Worm (Caenorhabditis elegans) whole organism, L4 larva: ENCODE data around the gene srx-23.

ENCODE experiments used
- D1046.2 ChIP-seq: fragments of 200-800 bp; sonication (Bioruptor generic); IDR thresholded peaks from 2 replicates; pipeline ENCODE4 v1.3.6; 2022; ENCODE audit warnings: missing genetic modification characterization, missing compliant biosample characterization
- F37D6.2 ChIP-seq: sonication (generic microtip); optimal IDR thresholded peaks from 2 replicates; lab custom pipeline; 2016; ENCODE audit warnings: mild to moderate bottlenecking, missing genetic modification characterization, missing compliant biosample characterization
- F49E8.2 ChIP-seq: sonication (generic microtip); optimal IDR thresholded peaks from 2 replicates; lab custom pipeline; 2016; ENCODE audit warnings: missing compliant biosample characterization, mild to moderate bottlenecking, missing genetic modification characterization, borderline replicate concordance
- R02D3.7 ChIP-seq: fragments of 150-350 bp; sonication (generic microtip); optimal IDR thresholded peaks from 3 replicates; lab custom pipeline; 2014; ENCODE audit warnings: missing biosample characterization, missing genetic modification characterization
- T20F7.1 ChIP-seq: fragments of 200-800 bp; sonication (Bioruptor generic); optimal IDR thresholded peaks from 2 replicates; lab custom pipeline; 2018; ENCODE audit warnings: mild to moderate bottlenecking, missing genetic modification characterization, missing compliant biosample characterization
- Y48G9A.11 ChIP-seq: fragments of 200-800 bp; sonication (Bioruptor generic); IDR thresholded peaks from 2 replicates; pipeline ENCODE4 v1.3.6; 2022; ENCODE audit warnings: missing genetic modification reagents, missing genetic modification characterization, missing compliant biosample characterization
- Y75B8A.6 ChIP-seq: fragments of 200-800 bp; sonication (Bioruptor generic); IDR thresholded peaks from 2 replicates; pipeline ENCODE4 v1.3.6; 2022; ENCODE audit warnings: missing genetic modification reagents, missing genetic modification characterization, missing compliant biosample characterization
- ZK337.2 ChIP-seq: fragments of 200-800 bp; sonication (Bioruptor generic); IDR thresholded peaks from 2 replicates; pipeline ENCODE4 v1.3.6; 2022; ENCODE audit warnings: missing genetic modification reagents, missing genetic modification characterization, missing compliant biosample characterization
- aly-2 ChIP-seq: sonication (generic microtip); optimal IDR thresholded peaks from 2 replicates; lab custom pipeline; 2018; ENCODE audit warnings: missing biosample characterization, missing genetic modification characterization
- ama-1 ChIP-seq: fragments of 150-350 bp; optimal IDR thresholded peaks from 2 replicates; lab custom pipeline; 2014; ENCODE audit warnings: inconsistent platforms, mixed read lengths
- attf-4 ChIP-seq: sonication (generic microtip); optimal IDR thresholded peaks from 3 replicates; lab custom pipeline; 2017; ENCODE audit warnings: missing biosample characterization, missing genetic modification characterization
- ceh-20 ChIP-seq: fragments of 200-800 bp; sonication (Bioruptor generic); IDR thresholded peaks from 2 replicates; pipeline ENCODE4 v1.3.6; 2022; ENCODE audit warnings: missing genetic modification reagents, missing genetic modification characterization, missing compliant biosample characterization
- ceh-28 ChIP-seq: fragments of 150-350 bp; optimal IDR thresholded peaks from 2 replicates; lab custom pipeline; 2014; ENCODE audit warnings: missing biosample characterization, missing genetic modification reagents, missing genetic modification characterization
- ceh-44 ChIP-seq: fragments of 200-800 bp; sonication (Bioruptor generic); IDR thresholded peaks from 2 replicates; pipeline ENCODE4 v1.3.6; 2022; ENCODE audit warnings: missing genetic modification reagents, missing genetic modification characterization, missing compliant biosample characterization
- ceh-62 ChIP-seq: sonication (generic microtip); optimal IDR thresholded peaks from 2 replicates; lab custom pipeline; 2017; ENCODE audit warnings: missing biosample characterization, missing genetic modification characterization
- ces-1 ChIP-seq: fragments of 150-350 bp; sonication (generic microtip); optimal IDR thresholded peaks from 4 replicates; lab custom pipeline; 2014; ENCODE audit warnings: missing biosample characterization, missing genetic modification reagents, missing genetic modification characterization
- daf-19 ChIP-seq: fragments of 200-800 bp; sonication (Bioruptor generic); conservative IDR thresholded peaks from 2 replicates; pipeline ENCODE4 v1.3.6; 2022; ENCODE audit warnings: missing genetic modification characterization, missing compliant biosample characterization
- daf-8 ChIP-seq: fragments of 200-800 bp; sonication (Bioruptor generic); IDR thresholded peaks from 2 replicates; pipeline ENCODE4 v1.3.6; 2022; ENCODE audit warnings: missing genetic modification characterization, missing compliant biosample characterization
- dmd-8 ChIP-seq: fragments of 200-800 bp; sonication (Bioruptor generic); IDR thresholded peaks from 2 replicates; pipeline ENCODE4 v1.3.6; 2022; ENCODE audit warnings: missing genetic modification characterization, missing compliant biosample characterization
- dmd-9 ChIP-seq: fragments of 200-800 bp; sonication (Bioruptor generic); IDR thresholded peaks from 2 replicates; pipeline ENCODE4 v1.3.6; 2022; ENCODE audit warnings: missing genetic modification reagents, missing genetic modification characterization, missing compliant biosample characterization
- dpl-1 ChIP-seq: fragments of 150-350 bp; optimal IDR thresholded peaks from 2 replicates; lab custom pipeline; 2014; ENCODE audit warnings: missing biosample characterization, missing genetic modification reagents, missing genetic modification characterization
- dve-1 ChIP-seq: sonication (generic microtip); optimal IDR thresholded peaks from 2 replicates; lab custom pipeline; 2017; ENCODE audit warnings: antibody characterized with exemption, mild to moderate bottlenecking, missing genetic modification characterization, missing compliant biosample characterization; ENCODE audit not compliant: insufficient read depth
- egl-43 ChIP-seq: fragments of 200-800 bp; sonication (Bioruptor generic); IDR thresholded peaks from 2 replicates; pipeline ENCODE4 v1.3.6; 2022; ENCODE audit warnings: missing genetic modification reagents, missing genetic modification characterization, missing compliant biosample characterization
- fos-1 ChIP-seq: fragments of 150-350 bp; optimal IDR thresholded peaks from 2 replicates; lab custom pipeline; 2014; ENCODE audit warnings: missing biosample characterization, missing genetic modification characterization
- hif-1 ChIP-seq, 2 experiments: sonication (generic microtip); optimal IDR thresholded peaks; 2 replicates each; lab custom pipeline; 2016 to 2017; ENCODE audit warnings: missing compliant biosample characterization in 2 of 2, missing genetic modification characterization in 2 of 2, missing genetic modification reagents in 2 of 2, missing genotype in 2 of 2, mild to moderate bottlenecking in 1 of 2
- hlh-11 ChIP-seq: fragments of 200-800 bp; sonication (Bioruptor generic); optimal IDR thresholded peaks from 2 replicates; lab custom pipeline; 2018; ENCODE audit warnings: mild to moderate bottlenecking, missing genetic modification characterization, missing compliant biosample characterization
- hlh-30 ChIP-seq: sonication (generic microtip); optimal IDR thresholded peaks from 2 replicates; lab custom pipeline; 2017; ENCODE audit warnings: antibody characterized with exemption, mild to moderate bottlenecking, missing genetic modification characterization, missing compliant biosample characterization; ENCODE audit not compliant: insufficient read depth
- jun-1 ChIP-seq: fragments of 150-350 bp; optimal IDR thresholded peaks from 2 replicates; lab custom pipeline; 2014; ENCODE audit warnings: missing biosample characterization, missing genetic modification reagents, missing genetic modification characterization
- lin-13 ChIP-seq: fragments of 150-350 bp; optimal IDR thresholded peaks from 2 replicates; lab custom pipeline; 2014; ENCODE audit warnings: missing biosample characterization, missing genetic modification reagents, missing genetic modification characterization
- lin-29 ChIP-seq: fragments of 200-800 bp; sonication (Bioruptor generic); IDR thresholded peaks from 2 replicates; pipeline ENCODE4 v1.3.6; 2022; ENCODE audit warnings: missing genetic modification reagents, missing genetic modification characterization, missing compliant biosample characterization
- lin-38 ChIP-seq: fragments of 200-800 bp; sonication (Bioruptor generic); IDR thresholded peaks from 2 replicates; pipeline ENCODE4 v1.3.6; 2022; ENCODE audit warnings: missing genetic modification reagents, missing genetic modification characterization, missing compliant biosample characterization
- lin-39 ChIP-seq: fragments of 150-350 bp; optimal IDR thresholded peaks from 2 replicates; lab custom pipeline; 2014; ENCODE audit warnings: missing biosample characterization, missing genetic modification reagents, missing genetic modification characterization
- lir-3 ChIP-seq: sonication (generic microtip); optimal IDR thresholded peaks from 2 replicates; lab custom pipeline; 2016; ENCODE audit warnings: mild to moderate bottlenecking, missing genetic modification characterization, missing compliant biosample characterization
- madf-9 ChIP-seq: fragments of 200-800 bp; sonication (Bioruptor generic); conservative IDR thresholded peaks from 2 replicates; pipeline ENCODE4 v1.3.6; 2022; ENCODE audit warnings: missing genetic modification reagents, missing genetic modification characterization, missing compliant biosample characterization
- mdl-1 ChIP-seq, 2 experiments: fragments of 150-350 bp in 1 of 2; sonication (generic microtip) in 1 of 2; optimal IDR thresholded peaks; 2 replicates each; lab custom pipeline; 2014 to 2017; ENCODE audit warnings: missing biosample characterization in 2 of 2, missing genetic modification characterization in 2 of 2
- mdt-29 ChIP-seq: fragments of 200-800 bp; sonication (Bioruptor generic); IDR thresholded peaks from 2 replicates; pipeline ENCODE4 v1.3.6; 2022; ENCODE audit warnings: missing genetic modification reagents, missing genetic modification characterization, missing compliant biosample characterization
- mes-2 ChIP-seq: sonication (generic microtip); optimal IDR thresholded peaks from 2 replicates; lab custom pipeline; 2016; ENCODE audit warnings: missing genotype, mild to moderate bottlenecking, missing genetic modification characterization, missing compliant biosample characterization; ENCODE audit not compliant: poor library complexity, severe bottlenecking
- mxl-3 ChIP-seq: fragments of 200-800 bp; sonication (Bioruptor generic); optimal IDR thresholded peaks from 2 replicates; lab custom pipeline; 2018; ENCODE audit warnings: mild to moderate bottlenecking, missing genetic modification characterization, missing compliant biosample characterization
- nhr-11 ChIP-seq: fragments of 150-350 bp; optimal IDR thresholded peaks from 2 replicates; lab custom pipeline; 2014; ENCODE audit warnings: missing biosample characterization, missing genetic modification characterization
- nhr-111 ChIP-seq: fragments of 200-800 bp; sonication (Bioruptor generic); optimal IDR thresholded peaks from 2 replicates; lab custom pipeline; 2018; ENCODE audit warnings: mild to moderate bottlenecking, missing genetic modification characterization, missing compliant biosample characterization
- nhr-48 ChIP-seq: sonication (generic microtip); optimal IDR thresholded peaks from 2 replicates; lab custom pipeline; 2016; ENCODE audit warnings: mild to moderate bottlenecking, missing genetic modification characterization, missing compliant biosample characterization
- nhr-6 ChIP-seq: fragments of 150-350 bp; optimal IDR thresholded peaks from 2 replicates; lab custom pipeline; 2014; ENCODE audit warnings: missing biosample characterization, missing genetic modification characterization
- pqm-1 ChIP-seq: sonication (generic microtip); optimal IDR thresholded peaks from 2 replicates; lab custom pipeline; 2017; ENCODE audit warnings: missing biosample characterization, missing genetic modification characterization
- saeg-2 ChIP-seq: fragments of 200-800 bp; sonication (Bioruptor generic); IDR thresholded peaks from 2 replicates; pipeline ENCODE4 v1.3.6; 2022; ENCODE audit warnings: missing genetic modification reagents, missing genetic modification characterization, missing compliant biosample characterization
- skn-1 ChIP-seq: fragments of 150-350 bp; optimal IDR thresholded peaks from 2 replicates; lab custom pipeline; 2014; ENCODE audit warnings: missing biosample characterization, missing genetic modification characterization
- snpc-4 ChIP-seq: fragments of 150-350 bp; optimal IDR thresholded peaks from 2 replicates; lab custom pipeline; 2014; ENCODE audit warnings: missing biosample characterization, missing genetic modification characterization
- spr-3 ChIP-seq: fragments of 200-800 bp; sonication (Bioruptor generic); optimal IDR thresholded peaks from 2 replicates; lab custom pipeline; 2018; ENCODE audit warnings: mild to moderate bottlenecking, missing genetic modification characterization, missing compliant biosample characterization
- tag-97 ChIP-seq: fragments of 200-800 bp; sonication (Bioruptor generic); IDR thresholded peaks from 2 replicates; pipeline ENCODE4 v1.3.6; 2022; ENCODE audit warnings: missing genetic modification characterization, missing compliant biosample characterization
- tra-1 ChIP-seq: fragments of 200-800 bp; sonication (Bioruptor generic); IDR thresholded peaks from 2 replicates; pipeline ENCODE4 v1.3.6; 2022; ENCODE audit warnings: missing genetic modification reagents, missing genetic modification characterization, missing compliant biosample characterization
- unc-130 ChIP-seq: sonication (generic microtip); optimal IDR thresholded peaks from 2 replicates; lab custom pipeline; 2016; ENCODE audit warnings: missing genetic modification reagents, missing genetic modification characterization, missing compliant biosample characterization
- zip-2 ChIP-seq: fragments of 150-350 bp; optimal IDR thresholded peaks from 2 replicates; lab custom pipeline; 2014; ENCODE audit warnings: missing biosample characterization, missing genetic modification characterization

The srx-23 gene

DNA sequence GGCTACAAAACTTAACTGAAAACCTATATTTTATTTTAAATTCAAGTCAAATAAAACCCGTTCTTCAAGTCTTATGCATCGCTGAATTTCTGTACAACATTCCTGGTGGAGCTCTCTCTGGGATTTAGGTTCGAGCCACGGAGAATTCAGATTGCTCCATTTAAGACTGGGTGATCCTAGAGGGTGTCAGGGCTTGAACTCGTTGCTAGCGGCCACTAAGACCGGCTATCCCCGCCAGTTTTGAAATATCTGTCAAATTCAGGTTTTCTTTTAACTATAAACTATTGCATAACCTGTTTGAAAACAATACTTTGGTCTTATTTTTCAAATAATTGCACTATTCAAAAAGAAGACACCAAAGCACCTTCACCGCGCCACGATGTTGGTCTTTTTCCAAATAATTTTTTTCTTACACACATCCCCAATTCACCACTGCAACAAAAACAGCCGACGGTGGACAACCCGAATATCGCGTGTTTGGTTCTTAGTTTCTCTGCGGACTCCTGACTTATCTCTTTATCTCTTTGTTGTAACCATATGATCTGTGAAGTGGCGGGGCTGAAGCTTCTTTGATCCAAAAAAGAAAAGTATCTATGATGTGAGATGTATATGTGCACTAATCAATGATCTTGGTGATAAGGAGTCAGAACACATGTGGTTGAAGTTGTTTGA, 46.8 kb downstream of the srx-23 start (continued):
- TF ChIP-seq saeg-2 (GFP tag; lab: Robert Waterston, UW) (no peak), dpl-1 (GFP tag; lab: Kevin White, UChicago) (no peak), madf-9 (GFP tag; lab: Robert Waterston, UW) (no peak), nhr-111 (GFP tag; lab: Kevin White, UChicago) (peak; percentile 47), ZK337.2 (GFP tag; lab: Robert Waterston, UW) (no peak), lin-39 (tag; lab: Kevin White, UChicago) (no peak), dve-1 (peak; percentile 96), snpc-4 (no peak), unc-130 (no peak), ceh-44 (GFP tag; lab: Robert Waterston, UW) (no peak), ceh-28 (tag; lab: Kevin White, UChicago) (no peak), dmd-8 (GFP tag; lab: Robert Waterston, UW) (no peak), tra-1 (no peak), hlh-30 (peak; percentile 91), lin-13 (GFP tag; lab: Kevin White, UChicago) (no peak), Y75B8A.6 (GFP tag; lab: Robert Waterston, UW) (0 out of 2 replicates have a peak, but pooled peaks have one; percentile 10), pqm-1 (tag; lab: Kevin White, UChicago) (no peak), aly-2 (tag; lab: Kevin White, UChicago) (no peak), jun-1 (no peak), ama-1 (no peak), mdl-1 (tag; optimal IDR thresholded peaks at IDR 0.05; lab: Kevin White, UChicago) (peak; percentile 26 to 81), T20F7.1 (GFP tag; lab: Kevin White, UChicago) (peak; percentile 23), mdt-29 (GFP tag; lab: Robert Waterston, UW) (no peak), F37D6.2 (tag; lab: Kevin White, UChicago) (no peak), nhr-6 (no peak), daf-19 (GFP tag; lab: Robert Waterston, UW) (no peak), ces-1 (GFP tag; lab: Kevin White, UChicago) (no peak), tag-97 (GFP tag; lab: Robert Waterston, UW) (no peak), lin-38 (peak; percentile 13; the same call in 1 of the 2 replicates), mxl-3 (GFP tag; lab: Kevin White, UChicago) (peak; percentile 59), hlh-11 (tag; lab: Kevin White, UChicago) (peak; percentile 94), attf-4 (no peak), daf-8 (GFP tag; lab: Robert Waterston, UW) (no peak), ceh-62 (tag; lab: Kevin White, UChicago) (no peak), spr-3 (GFP tag; lab: Kevin White, UChicago) (no peak), Y48G9A.11 (GFP tag; lab: Robert Waterston, UW) (0 out of 2 replicates have a peak, but pooled peaks have one; percentile 10), D1046.2 (GFP tag; lab: Robert Waterston, UW) (no peak), nhr-11 (tag; lab: Kevin White, UChicago) (peak; percentile 69), dmd-9 (GFP tag; lab: Robert Waterston, UW) (0 out of 2 replicates have a peak, but pooled peaks have one; percentile 16), egl-43 (GFP tag; lab: Robert Waterston, UW) (0 out of 2 replicates have a peak, but pooled peaks have one; percentile 4), lir-3 (tag; lab: Kevin White, UChicago) (no peak), ceh-20 (no peak; the same call in 1 of the 2 replicates), zip-2 (tag; lab: Kevin White, UChicago) (peak; percentile 15), fos-1 (tag; lab: Kevin White, UChicago) (no peak), nhr-48 (tag; lab: Kevin White, UChicago) (peak; percentile 64), hif-1 (tag; optimal IDR thresholded peaks at IDR 0.05; lab: Kevin White, UChicago) (no peak), R02D3.7 (no peak), skn-1 (no peak), mes-2 (tag; lab: Kevin White, UChicago) (no peak), lin-29 (no peak), F49E8.2 (tag; lab: Kevin White, UChicago) (no peak)
